Worm (Caenorhabditis elegans) whole organism, L1 larva: Measurements from ENCODE around the gene irld-14.

Experiments used
- C16A3.4 ChIP-seq: fragments of 150-350 bp; optimal IDR thresholded peaks from 2 replicates; lab custom pipeline; 2014; ENCODE audit warnings: missing biosample characterization, missing genetic modification characterization
- C34B4.2 ChIP-seq: sonication (generic microtip); optimal IDR thresholded peaks from 2 replicates; lab custom pipeline; 2017; ENCODE audit warnings: mild to moderate bottlenecking, missing genetic modification characterization, missing compliant biosample characterization
- F16B12.6 ChIP-seq: fragments of 150-350 bp; optimal IDR thresholded peaks from 2 replicates; lab custom pipeline; 2014; ENCODE audit warnings: missing biosample characterization, missing genetic modification characterization
- alr-1 ChIP-seq: fragments of 200-800 bp; sonication (Bioruptor generic); optimal IDR thresholded peaks from 2 replicates; lab custom pipeline; 2018; ENCODE audit warnings: borderline replicate concordance, mild to moderate bottlenecking, missing genetic modification characterization, missing compliant biosample characterization
- ceh-8 ChIP-seq: fragments of 200-800 bp; sonication (Bioruptor generic); optimal IDR thresholded peaks from 2 replicates; lab custom pipeline; 2018; ENCODE audit warnings: mild to moderate bottlenecking, missing genetic modification characterization, moderate library complexity, missing compliant biosample characterization
- ceh-88 ChIP-seq: fragments of 200-800 bp; sonication (Bioruptor generic); IDR thresholded peaks from 2 replicates; pipeline ENCODE4 v1.3.6; 2022; ENCODE audit warnings: missing genetic modification characterization, missing compliant biosample characterization
- ceh-90 ChIP-seq: sonication (generic microtip); optimal IDR thresholded peaks from 2 replicates; lab custom pipeline; 2016; ENCODE audit warnings: missing genetic modification characterization, missing compliant biosample characterization
- dpl-1 ChIP-seq, 3 experiments: fragments of 150-350 bp in 2 of 3; sonication (generic microtip) in 1 of 3; optimal IDR thresholded peaks; 2 replicates each; lab custom pipeline; 2014 to 2017; ENCODE audit warnings: missing biosample characterization in 3 of 3, missing genetic modification characterization in 3 of 3, missing genetic modification reagents in 3 of 3
- efl-1 ChIP-seq, 4 experiments: fragments of 150-350 bp; optimal IDR thresholded peaks in 3 of 4; peaks in 1 of 4; 1 replicate in 1 of 4; 2 replicates in 3 of 4; lab custom pipeline; 2014; ENCODE audit warnings: missing biosample characterization in 2 of 4, missing genetic modification characterization in 2 of 4, missing genetic modification reagents in 2 of 4
- fkh-4 ChIP-seq: sonication (generic microtip); optimal IDR thresholded peaks from 2 replicates; lab custom pipeline; 2016; ENCODE audit warnings: missing compliant biosample characterization, missing genetic modification characterization, borderline replicate concordance
- fkh-8 ChIP-seq: sonication (generic microtip); optimal IDR thresholded peaks from 2 replicates; lab custom pipeline; 2016; ENCODE audit warnings: mild to moderate bottlenecking, missing genetic modification characterization, missing compliant biosample characterization
- grh-1 ChIP-seq: fragments of 200-800 bp; sonication (Bioruptor generic); IDR thresholded peaks from 2 replicates; pipeline ENCODE4 v1.3.6; 2022; ENCODE audit warnings: missing genetic modification reagents, missing genetic modification characterization, missing compliant biosample characterization
- hpl-2 ChIP-seq: fragments of 150-350 bp; optimal IDR thresholded peaks from 2 replicates; lab custom pipeline; 2014; ENCODE audit warnings: missing biosample characterization, missing genetic modification reagents, missing genetic modification characterization
- irx-1 ChIP-seq: sonication (generic microtip); optimal IDR thresholded peaks from 2 replicates; lab custom pipeline; 2016; ENCODE audit warnings: missing genetic modification characterization, missing compliant biosample characterization
- isw-1 ChIP-seq: fragments of 200-800 bp; sonication (Bioruptor generic); IDR thresholded peaks from 2 replicates; pipeline ENCODE4 v1.3.6; 2022; ENCODE audit warnings: missing genetic modification characterization, missing compliant biosample characterization
- lin-15B ChIP-seq: fragments of 150-350 bp; sonication (generic microtip); optimal IDR thresholded peaks from 3 replicates; lab custom pipeline; 2014; ENCODE audit warnings: missing biosample characterization, missing genetic modification characterization
- lin-35 ChIP-seq, 2 experiments: fragments of 150-350 bp; optimal IDR thresholded peaks; 2 replicates each; lab custom pipeline; 2014; ENCODE audit warnings: missing biosample characterization in 2 of 2, missing genetic modification characterization in 2 of 2, missing genetic modification reagents in 2 of 2
- lin-39 ChIP-seq: fragments of 150-350 bp; optimal IDR thresholded peaks from 2 replicates; lab custom pipeline; 2014; ENCODE audit warnings: missing biosample characterization, missing genetic modification reagents, missing genetic modification characterization
- lir-3 ChIP-seq: sonication (generic microtip); optimal IDR thresholded peaks from 2 replicates; lab custom pipeline; 2016; ENCODE audit warnings: mild to moderate bottlenecking, missing genetic modification characterization, moderate library complexity, missing compliant biosample characterization; ENCODE audit not compliant: poor library complexity
- lsy-2 ChIP-seq, 2 experiments: fragments of 150-350 bp; optimal IDR thresholded peaks; 2 replicates each; lab custom pipeline; 2014; ENCODE audit warnings: missing biosample characterization in 2 of 2, missing genetic modification characterization in 2 of 2
- mab-9 ChIP-seq: fragments of 200-800 bp; sonication (Bioruptor generic); IDR thresholded peaks from 2 replicates; pipeline ENCODE4 v1.3.6; 2022; ENCODE audit warnings: missing genetic modification reagents, missing genetic modification characterization, missing compliant biosample characterization
- mdl-1 ChIP-seq, 2 experiments: fragments of 150-350 bp; optimal IDR thresholded peaks; 2 replicates each; lab custom pipeline; 2014 to 2017; ENCODE audit warnings: missing biosample characterization in 2 of 2, missing genetic modification characterization in 2 of 2, inconsistent platforms in 1 of 2
- nhr-12 ChIP-seq: sonication (generic microtip); optimal IDR thresholded peaks from 2 replicates; lab custom pipeline; 2017; ENCODE audit warnings: missing biosample characterization, missing genetic modification characterization
- nhr-19 ChIP-seq: fragments of 200-800 bp; sonication (Bioruptor generic); conservative IDR thresholded peaks from 2 replicates; pipeline ENCODE4 v1.3.6; 2022; ENCODE audit warnings: missing genetic modification characterization, missing compliant biosample characterization
- nhr-20 ChIP-seq: sonication (generic microtip); optimal IDR thresholded peaks from 2 replicates; lab custom pipeline; 2016; ENCODE audit warnings: mild to moderate bottlenecking, missing genetic modification characterization, missing compliant biosample characterization
- nhr-237 ChIP-seq: fragments of 150-350 bp; optimal IDR thresholded peaks from 2 replicates; lab custom pipeline; 2014; ENCODE audit warnings: missing biosample characterization, missing genetic modification characterization
- nhr-28 ChIP-seq: fragments of 150-350 bp; optimal IDR thresholded peaks from 2 replicates; lab custom pipeline; 2014; ENCODE audit warnings: missing biosample characterization, missing genetic modification characterization
- nhr-47 ChIP-seq: sonication (generic microtip); optimal IDR thresholded peaks from 2 replicates; lab custom pipeline; 2016; ENCODE audit warnings: mild to moderate bottlenecking, missing genetic modification characterization, moderate library complexity, missing compliant biosample characterization
- nhr-71 ChIP-seq: sonication (generic microtip); optimal IDR thresholded peaks from 2 replicates; lab custom pipeline; 2016; ENCODE audit warnings: mild to moderate bottlenecking, missing genetic modification characterization, moderate library complexity, missing compliant biosample characterization
- nhr-77 ChIP-seq: fragments of 150-350 bp; optimal IDR thresholded peaks from 2 replicates; lab custom pipeline; 2014; ENCODE audit warnings: missing biosample characterization, missing genetic modification characterization
- nhr-84 ChIP-seq: sonication (generic microtip); optimal IDR thresholded peaks from 2 replicates; lab custom pipeline; 2017; ENCODE audit warnings: missing biosample characterization, missing genetic modification characterization
- nhr-90 ChIP-seq: sonication (generic microtip); optimal IDR thresholded peaks from 2 replicates; lab custom pipeline; 2016; ENCODE audit warnings: mild to moderate bottlenecking, missing genetic modification characterization, missing compliant biosample characterization; ENCODE audit not compliant: poor library complexity
- pag-3 ChIP-seq: sonication (generic microtip); optimal IDR thresholded peaks from 2 replicates; lab custom pipeline; 2017; ENCODE audit warnings: missing genetic modification characterization, mild to moderate bottlenecking, missing compliant biosample characterization, antibody characterized with exemption, borderline replicate concordance; ENCODE audit not compliant: insufficient read depth
- rnt-1 ChIP-seq: sonication (generic microtip); optimal IDR thresholded peaks from 2 replicates; lab custom pipeline; 2016; ENCODE audit warnings: mild to moderate bottlenecking, missing genetic modification characterization, moderate library complexity, missing compliant biosample characterization
- snu-23 ChIP-seq: sonication (generic microtip); optimal IDR thresholded peaks from 2 replicates; lab custom pipeline; 2016; ENCODE audit warnings: missing genetic modification characterization, missing compliant biosample characterization
- sptf-1 ChIP-seq: fragments of 150-350 bp; optimal IDR thresholded peaks from 2 replicates; lab custom pipeline; 2014; ENCODE audit warnings: missing biosample characterization, missing genetic modification characterization
- sup-37 ChIP-seq: fragments of 200-800 bp; sonication (Bioruptor generic); optimal IDR thresholded peaks from 2 replicates; lab custom pipeline; 2018; ENCODE audit warnings: mild to moderate bottlenecking, missing genetic modification characterization, missing compliant biosample characterization
- swsn-7 ChIP-seq: sonication (generic microtip); optimal IDR thresholded peaks from 2 replicates; lab custom pipeline; 2016; ENCODE audit warnings: missing genetic modification characterization, missing compliant biosample characterization
- tbx-2 ChIP-seq: sonication (generic microtip); optimal IDR thresholded peaks from 2 replicates; lab custom pipeline; 2016; ENCODE audit warnings: missing genetic modification characterization, missing compliant biosample characterization
- unc-130 ChIP-seq: fragments of 150-350 bp; optimal IDR thresholded peaks from 2 replicates; lab custom pipeline; 2017; ENCODE audit warnings: missing biosample characterization, missing genetic modification characterization, inconsistent platforms
- unc-30 ChIP-seq: sonication (generic microtip); optimal IDR thresholded peaks from 2 replicates; lab custom pipeline; 2017; ENCODE audit warnings: missing biosample characterization, missing genetic modification characterization
- unc-86 ChIP-seq: sonication (generic microtip); optimal IDR thresholded peaks from 2 replicates; lab custom pipeline; 2016; ENCODE audit warnings: missing genetic modification characterization, missing compliant biosample characterization
- unc-98 ChIP-seq: fragments of 200-800 bp; sonication (Bioruptor generic); IDR thresholded peaks from 2 replicates; pipeline ENCODE4 v1.3.6; 2022; ENCODE audit warnings: missing genetic modification characterization, missing compliant biosample characterization
- vab-15 ChIP-seq: sonication (generic microtip); optimal IDR thresholded peaks from 2 replicates; lab custom pipeline; 2017; ENCODE audit warnings: missing genotype, mild to moderate bottlenecking, missing genetic modification characterization, missing compliant biosample characterization
- zip-4 ChIP-seq: fragments of 200-800 bp; sonication (Bioruptor generic); optimal IDR thresholded peaks from 2 replicates; lab custom pipeline; 2018; ENCODE audit warnings: mild to moderate bottlenecking, missing genetic modification characterization, moderate library complexity, missing compliant biosample characterization
- ztf-4 ChIP-seq: fragments of 150-350 bp; optimal IDR thresholded peaks from 2 replicates; lab custom pipeline; 2014; ENCODE audit warnings: missing biosample characterization, missing genetic modification characterization

The irld-14 gene

DNA sequence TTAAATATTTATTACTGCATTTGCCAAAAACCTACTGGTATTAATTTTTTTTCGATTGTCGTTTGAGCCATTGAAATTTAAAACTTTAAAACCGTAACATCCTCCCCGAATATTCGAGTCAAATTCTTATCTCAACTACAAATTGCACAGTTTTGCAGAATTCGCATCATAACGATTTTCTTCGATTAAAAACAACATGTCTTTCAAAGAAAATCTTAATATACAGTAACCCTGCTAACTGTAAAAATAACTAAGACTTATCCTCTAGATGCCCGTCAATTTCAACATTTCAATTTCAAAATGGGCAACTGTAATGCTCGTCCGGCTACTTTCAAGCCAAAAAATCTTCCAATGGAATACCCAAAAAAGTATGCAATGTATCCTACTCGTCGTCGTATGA lies 24.4 kb downstream of the irld-14 start, which contains the start of gene F14H8.5:
F14H8.5 (plus strand) TSS at position 301 of the 400 bp plus-strand sequence.
- TF ChIP-seq nhr-84 (tag; lab: Kevin White, UChicago) (no peak), isw-1 (GFP tag; lab: Robert Waterston, UW) (no peak), pag-3 (tag; lab: Kevin White, UChicago) (no peak), C34B4.2 (no peak), nhr-28 (tag; lab: Kevin White, UChicago) (no peak), alr-1 (tag; lab: Kevin White, UChicago) (no peak), sptf-1 (tag; lab: Kevin White, UChicago) (no peak), efl-1 (optimal IDR thresholded peaks at IDR 0.05; lab: Kevin White, UChicago) (no peak), efl-1 (GFP tag; optimal IDR thresholded peaks at IDR 0.05 in 1 of 2; lab: Kevin White, UChicago) (no peak), mdl-1 (tag; optimal IDR thresholded peaks at IDR 0.05; lab: Kevin White, UChicago) (no peak), nhr-77 (tag; lab: Kevin White, UChicago) (no peak), rnt-1 (tag; lab: Kevin White, UChicago) (no peak), fkh-8 (tag; lab: Kevin White, UChicago) (no peak), hpl-2 (GFP tag; lab: Kevin White, UChicago) (no peak), mab-9 (GFP tag; lab: Robert Waterston, UW) (no peak), lin-15B (no peak), nhr-47 (tag; lab: Kevin White, UChicago) (no peak), unc-86 (tag; lab: Kevin White, UChicago) (no peak), nhr-20 (tag; lab: Kevin White, UChicago) (no peak), fkh-4 (tag; lab: Kevin White, UChicago) (no peak)

DNA sequence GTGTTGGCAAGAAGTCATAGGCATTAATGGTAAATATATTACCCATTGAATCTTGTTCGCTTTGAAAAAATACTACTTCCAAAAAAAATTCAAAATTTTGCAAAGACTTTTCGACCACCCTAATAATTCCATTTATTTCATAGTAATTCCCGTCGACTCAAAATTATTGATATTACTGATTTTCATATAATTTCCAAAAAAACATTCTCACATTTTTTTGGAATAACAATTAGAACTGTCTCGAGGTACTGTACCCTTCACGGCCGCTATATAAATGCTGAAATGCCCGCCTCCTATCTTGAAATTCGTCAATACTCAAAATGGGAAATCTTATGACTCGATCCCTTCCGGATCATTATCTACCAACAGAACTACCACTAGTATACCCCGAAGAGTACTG lies 27.2 kb downstream of the irld-14 start, which contains the start of gene F14H8.4:
F14H8.4 (plus strand) TSS at position 301 of the 400 bp plus-strand sequence.
- peak; percentile 58 for TF ChIP-seq ceh-8 (GFP tag; lab: Kevin White, UChicago)
- TF ChIP-seq sup-37 (GFP tag; lab: Kevin White, UChicago), result no peak

DNA sequence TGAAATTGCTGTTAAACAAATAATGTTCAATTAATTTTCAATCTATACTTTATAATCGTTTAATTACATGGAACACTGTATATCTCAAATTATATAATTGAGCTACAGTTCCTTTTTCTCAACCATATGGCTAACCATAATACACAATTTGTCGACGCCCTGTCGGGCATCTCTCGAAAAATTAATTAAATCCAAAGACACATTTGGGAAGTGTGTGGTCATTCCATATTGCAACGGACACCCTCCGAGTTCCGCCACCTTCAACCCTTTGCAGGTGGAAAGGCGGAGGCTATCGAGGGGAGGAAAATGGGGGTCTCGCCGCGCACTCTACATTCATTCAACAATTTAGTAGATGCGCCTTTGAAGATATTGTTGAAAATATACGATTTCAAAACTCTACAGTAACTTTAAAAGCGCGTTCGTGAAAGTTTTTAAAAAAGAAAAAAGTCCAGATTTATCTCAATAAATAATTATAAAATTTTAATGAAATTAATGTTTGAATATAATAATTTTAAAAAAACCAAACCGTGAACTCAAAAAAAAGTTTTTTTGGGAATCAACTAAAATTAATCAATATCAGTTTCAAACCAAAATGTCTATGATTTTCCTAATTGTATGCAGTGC lies 32.7 kb downstream of the irld-14 start, which contains the start of gene F14H8.8:
F14H8.8 (plus strand) TSS at position 574 of the 624 bp plus-strand sequence.
- TF ChIP-seq F16B12.6 (tag; lab: Kevin White, UChicago) (no peak), rnt-1 (tag; lab: Kevin White, UChicago) (peak; percentile 22), lin-35 (GFP tag; optimal IDR thresholded peaks at IDR 0.05; lab: Kevin White, UChicago) (peak in 1 of 2 experiments; percentile 7), ceh-88 (GFP tag; lab: Robert Waterston, UW) (no peak), lin-39 (tag; lab: Kevin White, UChicago) (no peak), unc-130 (tag; lab: Kevin White, UChicago) (no peak), nhr-90 (tag; lab: Kevin White, UChicago) (peak; percentile 77), nhr-71 (tag; lab: Kevin White, UChicago) (no peak), nhr-77 (tag; lab: Kevin White, UChicago) (no peak), irx-1 (tag; lab: Kevin White, UChicago) (no peak), unc-98 (GFP tag; lab: Robert Waterston, UW) (no peak), efl-1 (optimal IDR thresholded peaks at IDR 0.05; lab: Kevin White, UChicago) (peak in 1 of 2 experiments; percentile 22), efl-1 (GFP tag; optimal IDR thresholded peaks at IDR 0.05 in 1 of 2; lab: Kevin White, UChicago) (no peak), nhr-47 (tag; lab: Kevin White, UChicago) (peak; percentile 55), dpl-1 (GFP tag; optimal IDR thresholded peaks at IDR 0.05; lab: Kevin White, UChicago) (peak in 1 of 3 experiments; percentile 12), nhr-12 (tag; lab: Kevin White, UChicago) (no peak), zip-4 (GFP tag; lab: Kevin White, UChicago) (no peak), vab-15 (tag; lab: Kevin White, UChicago) (no peak), nhr-19 (GFP tag; lab: Robert Waterston, UW) (peak; percentile 69), unc-30 (tag; lab: Kevin White, UChicago) (no peak), snu-23 (GFP tag; lab: Kevin White, UChicago) (no peak), lsy-2 (tag; optimal IDR thresholded peaks at IDR 0.05; lab: Kevin White, UChicago) (no peak), tbx-2 (no peak), nhr-237 (no peak), ceh-90 (no peak), lir-3 (tag; lab: Kevin White, UChicago) (no peak), grh-1 (GFP tag; lab: Robert Waterston, UW) (peak; percentile 49; the same call in 1 of the 2 replicates), C16A3.4 (no peak), ztf-4 (no peak), swsn-7 (tag; lab: Kevin White, UChicago) (peak; percentile 43), lin-15B (no peak), fkh-8 (tag; lab: Kevin White, UChicago) (no peak)
